Worm (Caenorhabditis elegans) whole organism, L4 larva: ENCODE results near the gene W09C2.9.
A peak's percentile ranks its signal among the peaks of the same experiment; 100 is the strongest.

Source experiments
- F26F4.8 ChIP-seq: fragments of 200-800 bp; sonication (Bioruptor generic); conservative IDR thresholded peaks from 2 replicates; pipeline ENCODE4 v1.3.6; 2022; ENCODE audit warnings: missing genetic modification characterization, missing compliant biosample characterization
- F44E2.7 ChIP-seq: fragments of 200-800 bp; sonication (Bioruptor generic); IDR thresholded peaks from 2 replicates; pipeline ENCODE4 v2.1.2; 2022; ENCODE audit warnings: missing genetic modification characterization, missing compliant biosample characterization
- R02D3.7 ChIP-seq: fragments of 150-350 bp; sonication (generic microtip); optimal IDR thresholded peaks from 3 replicates; lab custom pipeline; 2014; ENCODE audit warnings: missing biosample characterization, missing genetic modification characterization
- Y105C5A.15 ChIP-seq: fragments of 200-800 bp; sonication (Bioruptor generic); IDR thresholded peaks from 2 replicates; pipeline ENCODE4 v1.3.6; 2022; ENCODE audit warnings: missing genetic modification characterization, missing compliant biosample characterization
- Y48G9A.11 ChIP-seq: fragments of 200-800 bp; sonication (Bioruptor generic); IDR thresholded peaks from 2 replicates; pipeline ENCODE4 v1.3.6; 2022; ENCODE audit warnings: missing genetic modification reagents, missing genetic modification characterization, missing compliant biosample characterization
- ZK546.5 ChIP-seq, 2 experiments: sonication (generic microtip); optimal IDR thresholded peaks; 2 replicates each; lab custom pipeline; 2017; ENCODE audit warnings: missing biosample characterization in 2 of 2, missing genetic modification characterization in 2 of 2
- ceh-32 ChIP-seq: sonication (generic microtip); optimal IDR thresholded peaks from 2 replicates; lab custom pipeline; 2016; ENCODE audit warnings: mild to moderate bottlenecking, missing genetic modification characterization, missing compliant biosample characterization; ENCODE audit not compliant: poor library complexity
- ceh-44 ChIP-seq: fragments of 200-800 bp; sonication (Bioruptor generic); IDR thresholded peaks from 2 replicates; pipeline ENCODE4 v1.3.6; 2022; ENCODE audit warnings: missing genetic modification reagents, missing genetic modification characterization, missing compliant biosample characterization
- ceh-62 ChIP-seq: sonication (generic microtip); optimal IDR thresholded peaks from 2 replicates; lab custom pipeline; 2017; ENCODE audit warnings: missing biosample characterization, missing genetic modification characterization
- ces-1 ChIP-seq: fragments of 150-350 bp; sonication (generic microtip); optimal IDR thresholded peaks from 4 replicates; lab custom pipeline; 2014; ENCODE audit warnings: missing biosample characterization, missing genetic modification reagents, missing genetic modification characterization
- daf-12 ChIP-seq: fragments of 150-350 bp; optimal IDR thresholded peaks from 2 replicates; lab custom pipeline; 2014; ENCODE audit warnings: missing biosample characterization, missing genetic modification reagents, missing genetic modification characterization
- daf-16 ChIP-seq, 3 experiments: sonication (generic microtip); optimal IDR thresholded peaks; 2 replicates each; lab custom pipeline; 2016 to 2017; ENCODE audit warnings: missing genetic modification characterization in 3 of 3, missing genetic modification reagents in 3 of 3, mild to moderate bottlenecking in 2 of 3, missing compliant biosample characterization in 2 of 3, missing biosample characterization in 1 of 3, moderate library complexity in 1 of 3
- daf-8 ChIP-seq: fragments of 200-800 bp; sonication (Bioruptor generic); IDR thresholded peaks from 2 replicates; pipeline ENCODE4 v1.3.6; 2022; ENCODE audit warnings: missing genetic modification characterization, missing compliant biosample characterization
- dmd-6 ChIP-seq: fragments of 200-800 bp; sonication (Bioruptor generic); IDR thresholded peaks from 2 replicates; pipeline ENCODE4 v1.3.6; 2022; ENCODE audit warnings: missing genetic modification reagents, missing genetic modification characterization, missing compliant biosample characterization
- dpl-1 ChIP-seq: fragments of 150-350 bp; optimal IDR thresholded peaks from 2 replicates; lab custom pipeline; 2014; ENCODE audit warnings: missing biosample characterization, missing genetic modification reagents, missing genetic modification characterization
- duxl-1 ChIP-seq: sonication (generic microtip); optimal IDR thresholded peaks from 2 replicates; lab custom pipeline; 2016; ENCODE audit warnings: mild to moderate bottlenecking, missing genetic modification characterization, moderate library complexity, missing compliant biosample characterization; ENCODE audit not compliant: poor library complexity
- dve-1 ChIP-seq: sonication (generic microtip); optimal IDR thresholded peaks from 2 replicates; lab custom pipeline; 2017; ENCODE audit warnings: antibody characterized with exemption, mild to moderate bottlenecking, missing genetic modification characterization, missing compliant biosample characterization; ENCODE audit not compliant: insufficient read depth
- hif-1 ChIP-seq, 2 experiments: sonication (generic microtip); optimal IDR thresholded peaks; 2 replicates each; lab custom pipeline; 2016 to 2017; ENCODE audit warnings: missing compliant biosample characterization in 2 of 2, missing genetic modification characterization in 2 of 2, missing genetic modification reagents in 2 of 2, missing genotype in 2 of 2, mild to moderate bottlenecking in 1 of 2
- lim-7 ChIP-seq: fragments of 200-800 bp; sonication (Bioruptor generic); IDR thresholded peaks from 2 replicates; pipeline ENCODE4 v1.3.6; 2022; ENCODE audit warnings: missing genetic modification characterization, missing compliant biosample characterization
- lir-3 ChIP-seq: sonication (generic microtip); optimal IDR thresholded peaks from 2 replicates; lab custom pipeline; 2016; ENCODE audit warnings: mild to moderate bottlenecking, missing genetic modification characterization, missing compliant biosample characterization
- lsy-2 ChIP-seq, 2 experiments: fragments of 150-350 bp in 1 of 2; sonication (generic microtip) in 1 of 2; optimal IDR thresholded peaks; 2 replicates each; lab custom pipeline; 2014 to 2017; ENCODE audit warnings: missing biosample characterization in 2 of 2, missing genetic modification characterization in 2 of 2
- madf-5 ChIP-seq, 2 experiments: fragments of 200-800 bp; sonication (Bioruptor generic); IDR thresholded peaks; 2 replicates each; pipeline ENCODE4 v1.3.6; 2022; ENCODE audit warnings: missing compliant biosample characterization in 2 of 2, missing genetic modification characterization in 2 of 2
- mdt-29 ChIP-seq: fragments of 200-800 bp; sonication (Bioruptor generic); IDR thresholded peaks from 2 replicates; pipeline ENCODE4 v1.3.6; 2022; ENCODE audit warnings: missing genetic modification reagents, missing genetic modification characterization, missing compliant biosample characterization
- mes-2 ChIP-seq: sonication (generic microtip); optimal IDR thresholded peaks from 2 replicates; lab custom pipeline; 2016; ENCODE audit warnings: missing genotype, mild to moderate bottlenecking, missing genetic modification characterization, missing compliant biosample characterization; ENCODE audit not compliant: poor library complexity, severe bottlenecking
- mxl-2 ChIP-seq: fragments of 200-800 bp; sonication (Bioruptor generic); conservative IDR thresholded peaks from 2 replicates; pipeline ENCODE4 v1.3.6; 2022; ENCODE audit warnings: missing genetic modification reagents, missing genetic modification characterization, missing compliant biosample characterization
- nhr-102 ChIP-seq: sonication (generic microtip); optimal IDR thresholded peaks from 2 replicates; lab custom pipeline; 2016; ENCODE audit warnings: mild to moderate bottlenecking, missing genetic modification characterization, moderate library complexity, missing compliant biosample characterization
- nhr-41 ChIP-seq: fragments of 200-800 bp; sonication (Bioruptor generic); IDR thresholded peaks from 2 replicates; pipeline ENCODE4 v1.3.6; 2022; ENCODE audit warnings: missing genetic modification reagents, missing genetic modification characterization, missing compliant biosample characterization
- nhr-48 ChIP-seq: sonication (generic microtip); optimal IDR thresholded peaks from 2 replicates; lab custom pipeline; 2016; ENCODE audit warnings: mild to moderate bottlenecking, missing genetic modification characterization, missing compliant biosample characterization
- nhr-6 ChIP-seq: fragments of 150-350 bp; optimal IDR thresholded peaks from 2 replicates; lab custom pipeline; 2014; ENCODE audit warnings: missing biosample characterization, missing genetic modification characterization
- nhr-76 ChIP-seq: fragments of 150-350 bp; optimal IDR thresholded peaks from 2 replicates; lab custom pipeline; 2014; ENCODE audit warnings: missing biosample characterization, missing genetic modification characterization
- php-3 ChIP-seq: fragments of 200-800 bp; sonication (Bioruptor generic); IDR thresholded peaks from 2 replicates; pipeline ENCODE4 v1.3.6; 2022; ENCODE audit warnings: missing genetic modification reagents, missing genetic modification characterization, missing compliant biosample characterization
- pqm-1 ChIP-seq: sonication (generic microtip); optimal IDR thresholded peaks from 2 replicates; lab custom pipeline; 2017; ENCODE audit warnings: missing biosample characterization, missing genetic modification characterization
- rbr-2 ChIP-seq: sonication (generic microtip); optimal IDR thresholded peaks from 2 replicates; lab custom pipeline; 2016; ENCODE audit warnings: missing genotype, missing genetic modification characterization, missing compliant biosample characterization
- saeg-2 ChIP-seq: fragments of 200-800 bp; sonication (Bioruptor generic); IDR thresholded peaks from 2 replicates; pipeline ENCODE4 v1.3.6; 2022; ENCODE audit warnings: missing genetic modification reagents, missing genetic modification characterization, missing compliant biosample characterization
- set-16 ChIP-seq: fragments of 200-800 bp; sonication (Bioruptor generic); IDR thresholded peaks from 2 replicates; pipeline ENCODE4 v1.3.6; 2022; ENCODE audit warnings: missing genetic modification reagents, missing genetic modification characterization, missing compliant biosample characterization
- skn-1 ChIP-seq: fragments of 150-350 bp; optimal IDR thresholded peaks from 2 replicates; lab custom pipeline; 2014; ENCODE audit warnings: missing biosample characterization, missing genetic modification characterization
- unc-39 ChIP-seq: sonication (generic microtip); optimal IDR thresholded peaks from 2 replicates; lab custom pipeline; 2017; ENCODE audit warnings: missing biosample characterization, missing genetic modification characterization
- unc-62 ChIP-seq, 3 experiments: fragments of 150-350 bp in 1 of 3; sonication (generic microtip); optimal IDR thresholded peaks in 2 of 3; peaks in 1 of 3; 1 replicate in 1 of 3; 2 replicates in 2 of 3; lab custom pipeline; 2014 to 2017; ENCODE audit warnings: missing biosample characterization in 3 of 3, missing genetic modification characterization in 3 of 3, missing genetic modification reagents in 3 of 3, missing genotype in 1 of 3
- vab-7 ChIP-seq: fragments of 200-800 bp; sonication (Bioruptor generic); IDR thresholded peaks from 2 replicates; pipeline ENCODE4 v1.3.6; 2022; ENCODE audit warnings: missing genetic modification reagents, missing genetic modification characterization, missing compliant biosample characterization
- zag-1 ChIP-seq: fragments of 150-350 bp; optimal IDR thresholded peaks from 2 replicates; lab custom pipeline; 2014; ENCODE audit warnings: missing biosample characterization, missing genetic modification characterization
- zfp-2 ChIP-seq: sonication (generic microtip); optimal IDR thresholded peaks from 2 replicates; lab custom pipeline; 2016; ENCODE audit warnings: mild to moderate bottlenecking, missing genetic modification characterization, missing compliant biosample characterization
- zip-11 ChIP-seq: fragments of 200-800 bp; sonication (Bioruptor generic); IDR thresholded peaks from 2 replicates; pipeline ENCODE4 v1.3.6; 2022; ENCODE audit warnings: missing genetic modification characterization, missing compliant biosample characterization

W09C2.9 gene

ce11 chrIV:9657753-9658152 is 34.6 kb upstream of the W09C2.9 start, which contains the start of gene acc-1:
Gene acc-1, plus strand, starts transcription at chrIV:9658053.
- TF ChIP-seq vab-7 (no peak), lir-3 (no peak), skn-1 (no peak), Y48G9A.11 (GFP tag; lab: Robert Waterston, UW) (no peak), pqm-1 (tag; lab: Kevin White, UChicago) (no peak), zfp-2 (no peak), dmd-6 (GFP tag; lab: Robert Waterston, UW) (no peak), dpl-1 (GFP tag; lab: Kevin White, UChicago) (no peak), F44E2.7 (GFP tag; lab: Robert Waterston, UW) (no peak), mes-2 (tag; lab: Kevin White, UChicago) (no peak), dve-1 (no peak), ceh-62 (tag; lab: Kevin White, UChicago) (no peak), unc-39 (tag; lab: Kevin White, UChicago) (no peak), ceh-32 (tag; lab: Kevin White, UChicago) (no peak)

ce11 chrIV:9655556-9655955 is 32.4 kb upstream of the W09C2.9 start:
- TF ChIP-seq ces-1 (GFP tag; lab: Kevin White, UChicago) (peak; percentile 41), lir-3 (no peak), Y48G9A.11 (GFP tag; lab: Robert Waterston, UW) (no peak), unc-62 (GFP tag; optimal IDR thresholded peaks at IDR 0.05 in 1 of 2; lab: Kevin White, UChicago) (no peak), unc-62 (tag; optimal IDR thresholded peaks at IDR 0.05; lab: Kevin White, UChicago) (no peak)

- TF ChIP-seq R02D3.7 (tag; lab: Kevin White, UChicago) (no peak), mxl-2 (no peak), ces-1 (GFP tag; lab: Kevin White, UChicago) (no peak), F26F4.8 (GFP tag; lab: Robert Waterston, UW) (no peak), dve-1 (no peak), duxl-1 (tag; lab: Kevin White, UChicago) (no peak), nhr-48 (tag; lab: Kevin White, UChicago) (no peak), zag-1 (tag; lab: Kevin White, UChicago) (no peak)
These were observed 30.8 kb upstream of the W09C2.9 start, which contains the start of gene F58G6.7 for ce11 chrIV:9654017-9654416. Gene F58G6.7, plus strand, starts transcription at chrIV:9654317.

ce11 chrIV:9653184-9653583 is 30.0 kb upstream of the W09C2.9 start, which contains the start of gene F58G6.3:
Gene F58G6.3, plus strand, starts transcription at chrIV:9653535.
- TF ChIP-seq dpl-1 (GFP tag; lab: Kevin White, UChicago) (no peak), dve-1 (peak; percentile 20), nhr-41 (GFP tag; lab: Robert Waterston, UW) (no peak), saeg-2 (GFP tag; lab: Robert Waterston, UW) (no peak), lsy-2 (tag; optimal IDR thresholded peaks at IDR 0.05; lab: Kevin White, UChicago) (peak in 1 of 2 experiments; percentile 64), pqm-1 (tag; lab: Kevin White, UChicago) (peak; percentile 5), set-16 (GFP tag; lab: Robert Waterston, UW) (no peak), daf-8 (no peak), daf-16 (GFP tag; optimal IDR thresholded peaks at IDR 0.05; lab: Kevin White, UChicago) (no peak), daf-16 (tag; optimal IDR thresholded peaks at IDR 0.05; lab: Kevin White, UChicago) (peak; percentile 29)

- peak; percentile 88 for TF ChIP-seq dmd-6 (GFP tag; lab: Robert Waterston, UW)
- TF ChIP-seq ceh-44: no peak
- TF ChIP-seq unc-39 (tag; lab: Kevin White, UChicago): no peak
- TF ChIP-seq F26F4.8 (GFP tag; lab: Robert Waterston, UW): no peak
- peak; percentile 33 for TF ChIP-seq nhr-6
- TF ChIP-seq php-3 (GFP tag; lab: Robert Waterston, UW): peak; percentile 81
- no peak for TF ChIP-seq mes-2 (tag; lab: Kevin White, UChicago)
- no peak for TF ChIP-seq lim-7 (GFP tag; lab: Robert Waterston, UW)
- no peak for TF ChIP-seq Y105C5A.15 (GFP tag; lab: Robert Waterston, UW)
- TF ChIP-seq nhr-102 (tag; lab: Kevin White, UChicago): peak; percentile 65
- no peak for TF ChIP-seq mdt-29
- no peak for TF ChIP-seq rbr-2
- no peak for TF ChIP-seq daf-12 (tag; lab: Kevin White, UChicago)
- TF ChIP-seq zip-11 (GFP tag; lab: Robert Waterston, UW): no peak
- TF ChIP-seq nhr-76 (tag; lab: Kevin White, UChicago): no peak
- TF ChIP-seq hif-1 (tag; optimal IDR thresholded peaks at IDR 0.05; lab: Kevin White, UChicago): peak in 1 of 2 experiments; percentile 29
- TF ChIP-seq madf-5 (GFP tag; IDR thresholded peaks at IDR 0.05; lab: Robert Waterston, UW): no peak
- TF ChIP-seq ZK546.5 (tag; optimal IDR thresholded peaks at IDR 0.05; lab: Kevin White, UChicago): no peak
These were observed 28.1 kb upstream of the W09C2.9 start, which contains the start of gene chca-1 for ce11 chrIV:9651234-9651633. Gene chca-1, plus strand, starts transcription at chrIV:9651394.
